Fruit fly (Drosophila melanogaster) whole organism, embryonic: ENCODE results near the gene CG10996.

ENCODE experiments used
- Awh ChIP-seq: fragments of 200-800 bp; sonication (Bioruptor generic); IDR thresholded peaks from 2 replicates; pipeline ENCODE4, ENCODE4 v1.3.6; 2022; ENCODE audit warnings: missing biosample characterization, missing genetic modification characterization
- CG11695 ChIP-seq: fragments of 200-800 bp; sonication (Bioruptor generic); IDR thresholded peaks from 3 replicates; pipeline ENCODE4 v1.3.6; 2022; ENCODE audit warnings: missing biosample characterization, missing genetic modification characterization
- CG12769 ChIP-seq: fragments of 200-800 bp; sonication (Bioruptor generic); optimal IDR thresholded peaks from 2 replicates; lab custom pipeline; 2019; ENCODE audit warnings: missing biosample characterization, mild to moderate bottlenecking, missing genetic modification characterization, moderate library complexity
- CG1529 ChIP-seq: fragments of 200-800 bp; sonication (Bioruptor generic); optimal IDR thresholded peaks from 3 replicates; lab custom pipeline; 2018; ENCODE audit warnings: missing biosample characterization, missing genetic modification characterization
- CG16863 ChIP-seq: fragments of 200-800 bp; sonication (Bioruptor generic); optimal IDR thresholded peaks from 3 replicates; lab custom pipeline; 2016; ENCODE audit warnings: missing biosample characterization, missing genetic modification characterization
- CG2202 ChIP-seq: fragments of 200-800 bp; sonication (Bioruptor generic); optimal IDR thresholded peaks from 2 replicates; lab custom pipeline; 2018; ENCODE audit warnings: missing biosample characterization, mild to moderate bottlenecking, missing genetic modification characterization
- CG3281 ChIP-seq: fragments of 200-800 bp; sonication (Bioruptor generic); optimal IDR thresholded peaks from 3 replicates; lab custom pipeline; 2017; ENCODE audit warnings: missing biosample characterization, mild to moderate bottlenecking, missing genetic modification characterization
- CG4328 ChIP-seq: fragments of 200-800 bp; sonication (Bioruptor generic); optimal IDR thresholded peaks from 3 replicates; lab custom pipeline; 2017; ENCODE audit warnings: missing biosample characterization, missing genetic modification reagents, missing genetic modification characterization
- CG4707 ChIP-seq: fragments of 200-800 bp; sonication (Bioruptor generic); optimal IDR thresholded peaks from 2 replicates; lab custom pipeline; 2018; ENCODE audit warnings: missing biosample characterization, mild to moderate bottlenecking, missing genetic modification characterization, moderate library complexity
- CG8290 ChIP-seq, 3 experiments: fragments of 200-800 bp; sonication (Bioruptor generic); optimal IDR thresholded peaks; 2 replicates each; lab custom pipeline; 2016 to 2019; ENCODE audit warnings: missing biosample characterization in 3 of 3, missing genetic modification characterization in 3 of 3, mild to moderate bottlenecking in 2 of 3, moderate library complexity in 1 of 3
- CoRest ChIP-seq: fragments of 200-800 bp; sonication (Bioruptor generic); optimal IDR thresholded peaks from 3 replicates; lab custom pipeline; 2018; ENCODE audit warnings: missing biosample characterization, mild to moderate bottlenecking, missing genetic modification characterization, moderate library complexity
- Dad ChIP-seq: fragments of 200-800 bp; sonication (Bioruptor generic); optimal IDR thresholded peaks from 3 replicates; lab custom pipeline; 2016; ENCODE audit warnings: missing biosample characterization, missing genetic modification characterization
- Dfd ChIP-seq, 2 experiments: fragments of >200 bp; optimal IDR thresholded peaks; 2 replicates each; lab custom pipeline; 2017; ENCODE audit warnings: missing biosample characterization in 2 of 2, missing genetic modification characterization in 2 of 2
- Ets65A ChIP-seq: fragments of 200-800 bp; sonication (Bioruptor generic); peaks from one replicate; lab custom pipeline; 2016; ENCODE audit warnings: missing biosample characterization, missing genetic modification characterization
- Fer3 ChIP-seq: fragments of 200-800 bp; sonication (Bioruptor generic); optimal IDR thresholded peaks from 2 replicates; lab custom pipeline; 2018; ENCODE audit warnings: missing biosample characterization, mild to moderate bottlenecking, missing genetic modification characterization, moderate library complexity
- H15 ChIP-seq: fragments of 200-800 bp; sonication (Bioruptor generic); IDR thresholded peaks from 3 replicates; pipeline ENCODE4 v1.3.6; 2022; ENCODE audit warnings: missing biosample characterization, missing genetic modification characterization
- H2.0 ChIP-seq: fragments of 200-800 bp; sonication (Bioruptor generic); IDR thresholded peaks from 2 replicates; pipeline ENCODE4 v1.3.6; 2022; ENCODE audit warnings: missing biosample characterization, missing genetic modification characterization
- Hand ChIP-seq: fragments of 200-800 bp; sonication (Bioruptor generic); optimal IDR thresholded peaks from 2 replicates; lab custom pipeline; 2017; ENCODE audit warnings: mild to moderate bottlenecking, missing biosample characterization, missing genetic modification reagents, missing genetic modification characterization
- Med ChIP-seq: fragments of 200-800 bp; sonication (Bioruptor generic); peaks from one replicate; lab custom pipeline; 2016; ENCODE audit warnings: missing biosample characterization, missing genetic modification characterization, mild to moderate bottlenecking, inconsistent platforms, moderate library complexity
- NfI ChIP-seq: fragments of 200-800 bp; sonication (Bioruptor generic); optimal IDR thresholded peaks from 3 replicates; lab custom pipeline; 2018; ENCODE audit warnings: missing biosample characterization, mild to moderate bottlenecking, missing genetic modification characterization, moderate library complexity
- Ptx1 ChIP-seq: fragments of 200-800 bp; sonication (Bioruptor generic); IDR thresholded peaks from 2 replicates; pipeline ENCODE4 v1.3.6; 2022; ENCODE audit warnings: missing biosample characterization, missing genetic modification characterization
- Rx ChIP-seq: fragments of 200-800 bp; sonication (Bioruptor generic); IDR thresholded peaks from 2 replicates; pipeline ENCODE4 v1.3.6; 2022; ENCODE audit warnings: missing biosample characterization, missing genetic modification characterization
- Tbp ChIP-seq: fragments of >200 bp; optimal IDR thresholded peaks from 2 replicates; lab custom pipeline; 2018; ENCODE audit warnings: missing biosample characterization, missing genetic modification characterization
- Trl ChIP-seq, 3 experiments: fragments of >200 bp in 2 of 3; fragments of 200-800 bp in 1 of 3; sonication (Bioruptor generic) in 1 of 3; optimal IDR thresholded peaks; 2 replicates in 1 of 3; 3 replicates in 2 of 3; lab custom pipeline; 2016 to 2017; ENCODE audit warnings: missing biosample characterization in 1 of 3, missing genetic modification characterization in 1 of 3
- ara ChIP-seq: fragments of 200-800 bp; sonication (Bioruptor generic); IDR thresholded peaks from 2 replicates; pipeline ENCODE4 v1.3.6; 2022; ENCODE audit warnings: missing biosample characterization, missing genetic modification characterization
- cad ChIP-seq: fragments of >200 bp; optimal IDR thresholded peaks from 2 replicates; lab custom pipeline; 2017; ENCODE audit warnings: missing biosample characterization, missing genetic modification characterization
- cg ChIP-seq: fragments of 200-800 bp; sonication (Bioruptor generic); optimal IDR thresholded peaks from 3 replicates; lab custom pipeline; 2019; ENCODE audit warnings: missing biosample characterization, mild to moderate bottlenecking, missing genetic modification characterization, moderate library complexity
- chinmo ChIP-seq: fragments of 200-800 bp; sonication (Bioruptor generic); IDR thresholded peaks from 4 replicates; pipeline ENCODE4 v1.3.6; 2022; ENCODE audit warnings: missing biosample characterization, missing genetic modification characterization; ENCODE audit not compliant: partially characterized antibody
- gt ChIP-seq: fragments of 200-800 bp; sonication (Bioruptor generic); IDR thresholded peaks from 2 replicates; pipeline ENCODE4 v1.3.6; 2022; ENCODE audit warnings: missing biosample characterization, missing genetic modification characterization
- hb ChIP-seq: fragments of 200-800 bp; sonication (Bioruptor generic); IDR thresholded peaks from 3 replicates; pipeline ENCODE4 v1.3.6; 2022; ENCODE audit warnings: missing biosample characterization, missing genetic modification characterization; ENCODE audit not compliant: partially characterized antibody
- ind ChIP-seq: fragments of 200-800 bp; sonication (Bioruptor generic); optimal IDR thresholded peaks from 3 replicates; lab custom pipeline; 2016; ENCODE audit warnings: missing biosample characterization, missing genetic modification characterization
- lab ChIP-seq: fragments of 200-800 bp; sonication (Bioruptor generic); optimal IDR thresholded peaks from 3 replicates; lab custom pipeline; 2017; ENCODE audit warnings: missing biosample characterization, missing genetic modification characterization, mild to moderate bottlenecking, moderate library complexity, missing genetic modification reagents
- lmd ChIP-seq: fragments of 200-800 bp; sonication (Bioruptor generic); IDR thresholded peaks from 2 replicates; pipeline ENCODE4 v1.3.6; 2022; ENCODE audit warnings: missing biosample characterization, missing genetic modification characterization
- nerfin-1 ChIP-seq: fragments of 200-800 bp; sonication (Bioruptor generic); optimal IDR thresholded peaks from 3 replicates; lab custom pipeline; 2019; ENCODE audit warnings: missing biosample characterization, mild to moderate bottlenecking, missing genetic modification characterization, moderate library complexity
- nom ChIP-seq: fragments of 200-800 bp; sonication (Bioruptor generic); optimal IDR thresholded peaks from 2 replicates; lab custom pipeline; 2017; ENCODE audit warnings: missing biosample characterization, missing genetic modification characterization, mild to moderate bottlenecking, moderate library complexity, missing genetic modification reagents
- phol ChIP-seq: fragments of 200-800 bp; sonication (Bioruptor generic); optimal IDR thresholded peaks from 3 replicates; lab custom pipeline; 2018; ENCODE audit warnings: missing biosample characterization, mild to moderate bottlenecking, missing genetic modification characterization, moderate library complexity
- prd ChIP-seq, 3 experiments: fragments of >200 bp in 2 of 3; fragments of 200-800 bp in 1 of 3; sonication (Bioruptor generic) in 1 of 3; optimal IDR thresholded peaks in 2 of 3; IDR thresholded peaks in 1 of 3; 2 replicates in 2 of 3; 3 replicates in 1 of 3; pipeline versions ENCODE4 v1.3.6 to Lab custom; 2017 to 2022; ENCODE audit warnings: missing biosample characterization in 1 of 3, missing genetic modification characterization in 1 of 3
- scrt ChIP-seq: fragments of 200-800 bp; sonication (Bioruptor generic); optimal IDR thresholded peaks from 2 replicates; lab custom pipeline; 2018; ENCODE audit warnings: missing biosample characterization, mild to moderate bottlenecking, missing genetic modification characterization, moderate library complexity
- sob ChIP-seq: fragments of 200-800 bp; sonication (Bioruptor generic); IDR thresholded peaks from 2 replicates; pipeline ENCODE4 v1.3.6; 2022; ENCODE audit warnings: missing biosample characterization, missing genetic modification characterization
- ttk ChIP-seq: fragments of 200-800 bp; sonication (Bioruptor generic); IDR thresholded peaks from 2 replicates; pipeline ENCODE4 v2.1.2; 2022; ENCODE audit warnings: missing biosample characterization, missing genetic modification characterization
- vvl ChIP-seq: fragments of 200-800 bp; sonication (Bioruptor generic); IDR thresholded peaks from 2 replicates; pipeline ENCODE4 v1.3.6; 2022; ENCODE audit warnings: missing biosample characterization, missing genetic modification characterization
- wek ChIP-seq: fragments of 200-800 bp; sonication (Bioruptor generic); optimal IDR thresholded peaks from 3 replicates; lab custom pipeline; 2018; ENCODE audit warnings: missing biosample characterization, mild to moderate bottlenecking, missing genetic modification characterization, moderate library complexity

The CG10996 gene

dm6 chrX:13844317-13844886 is 47.0 kb upstream of the CG10996 start:
- TF ChIP-seq Ets65A: peak; percentile 32
- TF ChIP-seq CG4707 (GFP tag; lab: Kevin White, UChicago): no peak
- TF ChIP-seq Dfd (GFP tag; optimal IDR thresholded peaks at IDR 0.05; lab: Kevin White, UChicago): peak in 1 of 2 experiments; percentile 35
- peak; percentile 38 for TF ChIP-seq cg (GFP tag; lab: Kevin White, UChicago)

- TF ChIP-seq wek (GFP tag; lab: Kevin White, UChicago): no peak
- 0 out of 2 replicates have a peak, but pooled peaks have one; percentile 20 for TF ChIP-seq sob (GFP tag; lab: Robert Waterston, UW)
- no peak for TF ChIP-seq Awh (GFP tag; lab: Robert Waterston, UW)
- TF ChIP-seq CG4328 (GFP tag; lab: Kevin White, UChicago): no peak
- no peak for TF ChIP-seq Dad (GFP tag; lab: Kevin White, UChicago)
Measured at dm6 chrX:13843487-13843886, 46.0 kb upstream of the CG10996 start.

- TF ChIP-seq ttk: no peak
- TF ChIP-seq CG2202 (tag; lab: Kevin White, UChicago): no peak
- TF ChIP-seq prd (optimal IDR thresholded peaks at IDR 0.05; lab: Kevin White, UChicago): no peak
- no peak for TF ChIP-seq prd (GFP tag; IDR thresholded peaks at IDR 0.05; lab: Robert Waterston, UW)
- no peak for TF ChIP-seq CG3281 (GFP tag; lab: Kevin White, UChicago)
- no peak for TF ChIP-seq CoRest (tag; lab: Kevin White, UChicago)
- no peak for TF ChIP-seq CG11695 (GFP tag; lab: Robert Waterston, UW)
- TF ChIP-seq H15: no peak
- TF ChIP-seq CG8290 (GFP tag; optimal IDR thresholded peaks at IDR 0.05; lab: Kevin White, UChicago): no peak
- TF ChIP-seq CG8290 (tag; optimal IDR thresholded peaks at IDR 0.05; lab: Kevin White, UChicago): peak in 1 of 2 experiments; percentile 5
- TF ChIP-seq Hand (GFP tag; lab: Kevin White, UChicago): no peak
- no peak for TF ChIP-seq Ptx1 (GFP tag; lab: Robert Waterston, UW)
- TF ChIP-seq Tbp (GFP tag; lab: Kevin White, UChicago): no peak
- no peak for TF ChIP-seq H2.0 (GFP tag; lab: Robert Waterston, UW)
- TF ChIP-seq ind: no peak
- TF ChIP-seq ara (GFP tag; lab: Robert Waterston, UW): no peak
- peak; percentile 63 for TF ChIP-seq Med (GFP tag; lab: Kevin White, UChicago)
- no peak for TF ChIP-seq CG16863 (GFP tag; lab: Kevin White, UChicago)
- no peak for TF ChIP-seq cad (GFP tag; lab: Kevin White, UChicago)
- no peak for TF ChIP-seq phol (tag; lab: Kevin White, UChicago)
- TF ChIP-seq lab (GFP tag; lab: Kevin White, UChicago): peak; percentile 10
- peak; percentile 26 for TF ChIP-seq nom (GFP tag; lab: Kevin White, UChicago)
- no peak for TF ChIP-seq NfI (GFP tag; lab: Kevin White, UChicago)
- no peak for TF ChIP-seq Fer3 (tag; lab: Kevin White, UChicago)
- TF ChIP-seq hb (GFP tag; lab: Robert Waterston, UW): no peak
- TF ChIP-seq Rx (GFP tag; lab: Robert Waterston, UW): no peak
- peak; percentile 76 for TF ChIP-seq CG12769 (tag; lab: Kevin White, UChicago)
- TF ChIP-seq nerfin-1 (tag; lab: Kevin White, UChicago): no peak
- no peak for TF ChIP-seq scrt (GFP tag; lab: Kevin White, UChicago)
- TF ChIP-seq vvl (GFP tag; lab: Robert Waterston, UW): no peak
- no peak for TF ChIP-seq gt (GFP tag; lab: Robert Waterston, UW)
- TF ChIP-seq Trl (optimal IDR thresholded peaks at IDR 0.05; lab: Kevin White, UChicago): peak in 1 of 2 experiments; percentile 19
- TF ChIP-seq Trl (GFP tag; optimal IDR thresholded peaks at IDR 0.05; lab: Kevin White, UChicago): no peak
- TF ChIP-seq lmd (GFP tag; lab: Robert Waterston, UW): no peak
- 0 out of 4 replicates have a peak, but pooled peaks have one; percentile 49 for TF ChIP-seq chinmo (GFP tag; lab: Robert Waterston, UW)
- no peak for TF ChIP-seq CG1529 (GFP tag; lab: Kevin White, UChicago)
Measured at dm6 chrX:13840075-13840474, 42.6 kb upstream of the CG10996 start.
